Worm (Caenorhabditis elegans): ENCODE data around the gene immt-2.

ce11 chrV:16779971-16780370 lies 9.1 kb upstream of the immt-2 start:
- TF ChIP-seq aha-1 (tag) (no peak), dpl-1 (GFP tag; optimal IDR thresholded peaks at IDR 0.05) (no peak), snpc-4 (tag; optimal IDR thresholded peaks at IDR 0.05) (no peak), spr-3 (GFP tag; optimal IDR thresholded peaks at IDR 0.05) (no peak), mep-1 (tag; optimal IDR thresholded peaks at IDR 0.05) (no peak), D1046.2 (GFP tag; IDR thresholded peaks at IDR 0.05) (no peak), ctbp-1 (GFP tag; IDR thresholded peaks at IDR 0.05) (no peak)

Data from whole organism, L4 larva.